Worm (Caenorhabditis elegans) whole organism, late embryonic: ENCODE results near the gene pdi-2.

Experiments used
- C08G9.2 ChIP-seq: sonication (generic microtip); optimal IDR thresholded peaks from 2 replicates; lab custom pipeline; 2016; ENCODE audit warnings: mild to moderate bottlenecking, missing genetic modification characterization, moderate library complexity, missing compliant biosample characterization
- C38D4.7 ChIP-seq: fragments of 200-800 bp; sonication (Bioruptor generic); optimal IDR thresholded peaks from 2 replicates; lab custom pipeline; 2018; ENCODE audit warnings: mild to moderate bottlenecking, missing genetic modification characterization, moderate library complexity, missing compliant biosample characterization
- Y22D7AL.16 ChIP-seq: sonication (generic microtip); optimal IDR thresholded peaks from 2 replicates; lab custom pipeline; 2016; ENCODE audit warnings: missing genetic modification characterization, missing compliant biosample characterization
- ama-1 ChIP-seq: fragments of 150-350 bp; optimal IDR thresholded peaks from 2 replicates; lab custom pipeline; 2014
- ceh-2 ChIP-seq: sonication (generic microtip); optimal IDR thresholded peaks from 2 replicates; lab custom pipeline; 2016; ENCODE audit warnings: missing genotype, missing genetic modification characterization, missing compliant biosample characterization
- fkh-6 ChIP-seq: sonication (generic microtip); optimal IDR thresholded peaks from 2 replicates; lab custom pipeline; 2016; ENCODE audit warnings: missing genetic modification characterization, missing compliant biosample characterization
- hlh-30 ChIP-seq: sonication (generic microtip); optimal IDR thresholded peaks from 2 replicates; lab custom pipeline; 2017; ENCODE audit warnings: antibody characterized with exemption, missing genetic modification characterization, missing compliant biosample characterization; ENCODE audit not compliant: insufficient read depth

DNA sequence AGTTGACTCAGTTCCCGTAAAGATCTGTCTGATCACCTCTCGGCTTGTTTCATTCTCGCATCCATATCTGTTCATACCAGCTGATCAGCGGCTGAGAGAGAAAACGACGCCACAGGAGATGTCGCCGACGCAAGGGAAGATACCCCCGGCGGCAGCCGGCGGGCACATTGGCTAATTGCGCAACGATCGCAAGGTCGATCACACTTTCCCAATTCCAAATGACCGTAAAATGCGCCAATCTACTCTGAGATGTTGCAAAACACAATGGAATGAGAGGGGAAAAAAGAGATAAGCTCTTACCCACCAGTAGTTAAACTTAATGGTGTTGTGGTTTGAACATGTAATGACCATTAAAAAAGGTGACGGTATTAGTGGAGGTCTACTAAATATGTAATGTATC lies 27.0 kb downstream of the pdi-2 start:
- TF ChIP-seq C08G9.2 (tag; lab: Kevin White, UChicago) (no peak), Y22D7AL.16 (tag; lab: Kevin White, UChicago) (no peak), ceh-2 (tag; lab: Kevin White, UChicago) (no peak), hlh-30 (no peak), fkh-6 (tag; lab: Kevin White, UChicago) (no peak), C38D4.7 (GFP tag; lab: Kevin White, UChicago) (no peak), ama-1 (lab: Kevin White, UChicago) (no peak)
